Fruit fly (Drosophila melanogaster) whole organism, embryonic: ENCODE measurements around the gene CG13896.

Experiments used
- BEAF-32 ChIP-seq: fragments of 200-800 bp; sonication (Bioruptor generic); optimal IDR thresholded peaks from 3 replicates; lab custom pipeline; 2017; ENCODE audit warnings: missing biosample characterization, missing genetic modification characterization, mild to moderate bottlenecking, moderate library complexity, missing genetic modification reagents
- CG11560 ChIP-seq: fragments of 200-800 bp; sonication (Bioruptor generic); IDR thresholded peaks from 3 replicates; pipeline ENCODE4 v1.3.6; 2022; ENCODE audit warnings: missing biosample characterization, missing genetic modification characterization
- CG12942 ChIP-seq: fragments of 200-800 bp; sonication (Bioruptor generic); optimal IDR thresholded peaks from 3 replicates; lab custom pipeline; 2016; ENCODE audit warnings: missing biosample characterization, missing genetic modification characterization
- CG32767 ChIP-seq: fragments of 200-800 bp; sonication (Bioruptor generic); IDR thresholded peaks from 2 replicates; pipeline ENCODE4 v1.3.6; 2022; ENCODE audit warnings: missing biosample characterization, missing genetic modification characterization
- CG34422 ChIP-seq: fragments of 200-800 bp; sonication (Bioruptor generic); IDR thresholded peaks from 3 replicates; pipeline ENCODE4 v1.3.6; 2022; ENCODE audit warnings: missing biosample characterization, missing genetic modification characterization
- CG7987 ChIP-seq: fragments of 200-800 bp; sonication (Bioruptor generic); optimal IDR thresholded peaks from 2 replicates; lab custom pipeline; 2018; ENCODE audit warnings: missing biosample characterization, mild to moderate bottlenecking, missing genetic modification characterization, moderate library complexity
- GATAe ChIP-seq: fragments of 200-800 bp; sonication (Bioruptor generic); conservative IDR thresholded peaks from 2 replicates; pipeline ENCODE4 v1.3.6; 2022; ENCODE audit warnings: missing biosample characterization, missing genetic modification characterization
- Kr ChIP-seq: fragments of 200-800 bp; sonication (Bioruptor generic); optimal IDR thresholded peaks from 2 replicates; lab custom pipeline; 2017; ENCODE audit warnings: missing biosample characterization, mild to moderate bottlenecking, missing genetic modification characterization
- h ChIP-seq: fragments of >200 bp; optimal IDR thresholded peaks from 2 replicates; lab custom pipeline; 2017
- oc ChIP-seq: fragments of 200-800 bp; sonication (Bioruptor generic); optimal IDR thresholded peaks from 2 replicates; lab custom pipeline; 2018; ENCODE audit warnings: missing biosample characterization, mild to moderate bottlenecking, missing genetic modification characterization, moderate library complexity
- sd ChIP-seq: fragments of 200-800 bp; sonication (Bioruptor generic); optimal IDR thresholded peaks from 3 replicates; lab custom pipeline; 2018; ENCODE audit warnings: missing biosample characterization, mild to moderate bottlenecking, missing genetic modification characterization, moderate library complexity
- wek ChIP-seq: fragments of 200-800 bp; sonication (Bioruptor generic); optimal IDR thresholded peaks from 3 replicates; lab custom pipeline; 2018; ENCODE audit warnings: missing biosample characterization, mild to moderate bottlenecking, missing genetic modification characterization, moderate library complexity

- TF ChIP-seq Kr (GFP tag; lab: Kevin White, UChicago) (no peak), GATAe (GFP tag; lab: Robert Waterston, UW) (no peak), wek (GFP tag; lab: Kevin White, UChicago) (no peak), CG7987 (GFP tag; lab: Kevin White, UChicago) (no peak), CG12942 (GFP tag; lab: Kevin White, UChicago) (no peak), BEAF-32 (no peak), CG32767 (GFP tag; lab: Robert Waterston, UW) (no peak), oc (tag; lab: Kevin White, UChicago) (no peak), CG11560 (tag; lab: Robert Waterston, UW) (no peak), CG34422 (GFP tag; lab: Robert Waterston, UW) (no peak), h (lab: Kevin White, UChicago) (no peak), sd (tag; lab: Kevin White, UChicago) (no peak)
Measured at dm6 chr3L:663880-664279, 47.8 kb downstream of the CG13896 start.
